Worm (Caenorhabditis elegans): ENCODE data around the gene myo-2.

Gene myo-2

ce11 chrX:12518469-12518868 lies 50.6 kb downstream of the myo-2 start:
- TF ChIP-seq nhr-28 (tag; optimal IDR thresholded peaks at IDR 0.05), result no peak
- TF ChIP-seq lin-13 (GFP tag; optimal IDR thresholded peaks at IDR 0.05), result no peak
- TF ChIP-seq unc-62 (GFP tag; optimal IDR thresholded peaks at IDR 0.05), result no peak
- TF ChIP-seq swsn-7 (tag; optimal IDR thresholded peaks at IDR 0.05), result no peak
- TF ChIP-seq ceh-8 (GFP tag; optimal IDR thresholded peaks at IDR 0.05), result no peak
- no peak for TF ChIP-seq mab-9 (GFP tag; IDR thresholded peaks at IDR 0.05)
- TF ChIP-seq egl-13 (tag; optimal IDR thresholded peaks at IDR 0.05), result no peak
- TF ChIP-seq sox-4 (tag; optimal IDR thresholded peaks at IDR 0.05), result no peak
- TF ChIP-seq elt-2 (tag; optimal IDR thresholded peaks at IDR 0.05), result peak; percentile 86
- TF ChIP-seq ceh-90 (tag; optimal IDR thresholded peaks at IDR 0.05), result no peak
- TF ChIP-seq elt-3 (tag; optimal IDR thresholded peaks at IDR 0.05), result no peak
- peak in 1 of 2 experiments; percentile 32 for TF ChIP-seq mdl-1 (tag; optimal IDR thresholded peaks at IDR 0.05)
- no peak for TF ChIP-seq zag-1 (tag; optimal IDR thresholded peaks at IDR 0.05)

ce11 chrX:12518982-12519381 lies 51.1 kb downstream of the myo-2 start:
- TF ChIP-seq hpl-2 (GFP tag; optimal IDR thresholded peaks at IDR 0.05), result no peak
- peak; percentile 71 for TF ChIP-seq nhr-20 (tag; optimal IDR thresholded peaks at IDR 0.05)
- no peak for TF ChIP-seq xbp-1 (tag; optimal IDR thresholded peaks at IDR 0.05)
- TF ChIP-seq mab-9 (GFP tag; IDR thresholded peaks at IDR 0.05), result no peak
- no peak for TF ChIP-seq ets-5 (GFP tag; IDR thresholded peaks at IDR 0.05)
- peak in 1 of 2 experiments; percentile 4 for TF ChIP-seq lsy-2 (tag; optimal IDR thresholded peaks at IDR 0.05)
- peak in 1 of 2 experiments; percentile 10 for TF ChIP-seq egl-27 (tag; optimal IDR thresholded peaks at IDR 0.05)
- TF ChIP-seq rnt-1 (tag; optimal IDR thresholded peaks at IDR 0.05), result no peak
- peak; percentile 19 for TF ChIP-seq nhr-85 (tag)
- no peak for TF ChIP-seq dpl-1 (GFP tag; optimal IDR thresholded peaks at IDR 0.05)
- no peak for TF ChIP-seq unc-98 (GFP tag; IDR thresholded peaks at IDR 0.05)
- no peak for TF ChIP-seq snpc-4 (tag; optimal IDR thresholded peaks at IDR 0.05)
- TF ChIP-seq tbx-2 (tag; optimal IDR thresholded peaks at IDR 0.05), result peak; percentile 5
- peak; percentile 34 for TF ChIP-seq nhr-19 (GFP tag; conservative IDR thresholded peaks at IDR 0.05)
- TF ChIP-seq unc-86 (tag; optimal IDR thresholded peaks at IDR 0.05), result no peak
- no peak for TF ChIP-seq unc-130 (tag; optimal IDR thresholded peaks at IDR 0.05)
- peak; percentile 33 for TF ChIP-seq lin-14 (GFP tag; optimal IDR thresholded peaks at IDR 0.05)
- peak in 2 of 6 experiments; percentile 7 to 20 for TF ChIP-seq elt-3 (tag; optimal IDR thresholded peaks at IDR 0.05)
- TF ChIP-seq sup-37 (GFP tag; optimal IDR thresholded peaks at IDR 0.05), result peak; percentile 8
- TF ChIP-seq nhr-77 (tag; optimal IDR thresholded peaks at IDR 0.05), result peak; percentile 37
- peak in 1 of 2 experiments; percentile 13 for TF ChIP-seq lin-35 (GFP tag; optimal IDR thresholded peaks at IDR 0.05)

- TF ChIP-seq tbx-2 (tag; optimal IDR thresholded peaks at IDR 0.05) (peak; percentile 84), jun-1 (tag; optimal IDR thresholded peaks at IDR 0.05) (peak; percentile 65), nhr-90 (tag; optimal IDR thresholded peaks at IDR 0.05; ENCODE audit: poor library complexity) (peak; percentile 89), lsy-2 (tag; optimal IDR thresholded peaks at IDR 0.05) (peak; percentile 61 to 87), Y116A8C.19 (tag; optimal IDR thresholded peaks at IDR 0.05; ENCODE audit: borderline replicate concordance) (no peak), egl-27 (tag; optimal IDR thresholded peaks at IDR 0.05) (peak in 1 of 2 experiments; percentile 52), lin-14 (GFP tag; optimal IDR thresholded peaks at IDR 0.05) (peak; percentile 91), unc-130 (tag; optimal IDR thresholded peaks at IDR 0.05) (peak; percentile 86), nhr-71 (tag; optimal IDR thresholded peaks at IDR 0.05) (peak; percentile 94), elt-3 (tag; optimal IDR thresholded peaks at IDR 0.05) (peak; percentile 38 to 99 (median 76)), irx-1 (tag; optimal IDR thresholded peaks at IDR 0.05) (peak; percentile 53), xbp-1 (tag; optimal IDR thresholded peaks at IDR 0.05) (peak; percentile 41), mab-9 (GFP tag; IDR thresholded peaks at IDR 0.05) (peak; percentile 35; the same call in 1 of the 2 replicates), skn-1 (tag; optimal IDR thresholded peaks at IDR 0.05) (peak; percentile 34), mdl-1 (tag; optimal IDR thresholded peaks at IDR 0.05) (peak in 1 of 2 experiments; percentile 91), C16A3.4 (tag; optimal IDR thresholded peaks at IDR 0.05) (peak; percentile 68), mep-1 (tag; optimal IDR thresholded peaks at IDR 0.05) (peak; percentile 62), snu-23 (GFP tag; optimal IDR thresholded peaks at IDR 0.05) (peak; percentile 92), nhr-77 (tag; optimal IDR thresholded peaks at IDR 0.05) (peak; percentile 28), nhr-19 (GFP tag; conservative IDR thresholded peaks at IDR 0.05) (peak; percentile 94), pag-3 (tag; optimal IDR thresholded peaks at IDR 0.05; ENCODE audit: borderline replicate concordance, insufficient read depth) (peak; percentile 45), nhr-20 (tag; optimal IDR thresholded peaks at IDR 0.05) (peak; percentile 99), dpl-1 (GFP tag; optimal IDR thresholded peaks at IDR 0.05) (peak; percentile 14 to 32 (median 17)), blmp-1 (tag; optimal IDR thresholded peaks at IDR 0.05) (peak; percentile 92), vab-15 (tag; optimal IDR thresholded peaks at IDR 0.05) (peak; percentile 48), swsn-7 (tag; optimal IDR thresholded peaks at IDR 0.05) (peak; percentile 33), efl-1 (optimal IDR thresholded peaks at IDR 0.05) (peak in 1 of 2 experiments; percentile 18), efl-1 (GFP tag; optimal IDR thresholded peaks at IDR 0.05 in 1 of 2) (peak in 1 of 2 experiments; percentile 92), ztf-4 (tag; optimal IDR thresholded peaks at IDR 0.05) (no peak), nhr-11 (tag; optimal IDR thresholded peaks at IDR 0.05) (peak; percentile 15)
Observed at ce11 chrX:12523071-12523483, 55.2 kb downstream of the myo-2 start.

Data from whole organism, L1 larva.